Worm (Caenorhabditis elegans): ENCODE measurements around the gene D1046.18.

DNA sequence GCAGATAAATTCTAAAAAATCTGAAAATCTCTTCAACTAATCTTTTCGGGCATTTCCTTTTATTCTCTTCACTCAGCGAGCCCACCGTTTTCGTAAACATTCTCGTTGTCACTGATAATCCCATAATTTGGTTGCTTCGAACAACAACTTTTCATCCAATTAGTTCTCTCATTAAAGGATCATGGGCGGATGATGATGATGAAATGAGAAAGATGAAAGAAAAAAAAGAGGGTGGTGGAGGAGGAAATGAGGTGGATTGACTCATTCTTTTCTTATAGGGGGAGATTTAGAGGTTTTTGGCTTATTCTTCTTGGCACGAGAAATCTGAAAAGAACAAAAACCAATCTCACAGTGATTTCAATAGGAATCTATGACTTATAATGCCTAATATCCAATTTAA lies 8.9 kb upstream of the D1046.18 start:
- no peak for TF ChIP-seq ZK546.5 (tag; optimal IDR thresholded peaks at IDR 0.05)
- TF ChIP-seq nfya-1 (tag; optimal IDR thresholded peaks at IDR 0.05; ENCODE audit: insufficient read depth): no peak
- no peak for TF ChIP-seq nhr-77 (tag; optimal IDR thresholded peaks at IDR 0.05)
- no peak for TF ChIP-seq unc-62 (GFP tag; optimal IDR thresholded peaks at IDR 0.05)
- TF ChIP-seq nhr-28 (tag; optimal IDR thresholded peaks at IDR 0.05): no peak
- no peak for TF ChIP-seq ama-1 (optimal IDR thresholded peaks at IDR 0.05)
- no peak for TF ChIP-seq fkh-10 (GFP tag; optimal IDR thresholded peaks at IDR 0.05)
- TF ChIP-seq mml-1 (tag; optimal IDR thresholded peaks at IDR 0.05): no peak
- TF ChIP-seq ceh-9 (tag; optimal IDR thresholded peaks at IDR 0.05): no peak
